Fruit fly (Drosophila melanogaster): ENCODE data around the gene Ude.

Ude gene

DNA sequence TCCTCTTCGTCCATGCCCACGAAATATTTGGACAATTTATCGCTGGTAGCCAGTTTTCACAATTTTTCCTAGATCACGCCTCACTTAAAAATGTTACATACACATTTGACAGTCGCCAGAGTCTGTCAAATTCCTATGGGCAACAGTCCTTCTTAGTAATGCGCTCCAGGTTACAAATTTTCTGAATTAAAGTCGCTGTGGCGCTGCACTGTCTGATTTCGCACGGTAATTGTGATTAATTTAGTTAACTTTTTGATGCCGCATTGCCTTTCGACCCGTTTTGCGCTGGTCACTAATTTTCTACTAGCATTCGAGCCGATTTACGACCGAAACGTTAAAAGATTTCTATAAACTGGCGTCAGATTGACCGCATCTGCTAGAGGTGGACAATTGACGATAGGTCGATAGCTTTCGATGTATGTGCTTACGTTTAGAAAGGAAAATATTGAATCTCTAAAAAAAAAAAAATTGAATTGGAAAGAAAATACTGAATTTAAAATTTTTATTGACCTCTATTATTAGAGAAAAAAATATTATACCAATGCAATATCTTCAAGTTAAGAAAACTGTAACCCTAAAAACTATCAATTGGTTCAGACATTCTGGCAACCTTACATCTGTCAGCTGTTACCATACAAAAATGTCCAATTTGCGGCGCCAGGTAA, 14.3 kb upstream of the Ude start, which contains the start of the genes lili and CG34150 (continued):
- TF ChIP-seq Atf6 (GFP tag; IDR thresholded peaks at IDR 0.05), result peak; percentile 80; the same call in 1 of the 2 replicates
- no peak for TF ChIP-seq kah (GFP tag; optimal IDR thresholded peaks at IDR 0.05)
- TF ChIP-seq pnt (GFP tag; optimal IDR thresholded peaks at IDR 0.05), result peak; percentile 3
- no peak for TF ChIP-seq CG17802 (tag; optimal IDR thresholded peaks at IDR 0.05)
- TF ChIP-seq CG7963 (GFP tag; IDR thresholded peaks at IDR 0.05; ENCODE audit: partially characterized antibody), result peak; percentile 60; the same call in 1 of the 3 replicates
- no peak for TF ChIP-seq grn (GFP tag; optimal IDR thresholded peaks at IDR 0.05)
- TF ChIP-seq BEAF-32 (GFP tag; optimal IDR thresholded peaks at IDR 0.05), result peak; percentile 83
- TF ChIP-seq mam (GFP tag; optimal IDR thresholded peaks at IDR 0.05), result peak; percentile 80
- peak; percentile 73 for TF ChIP-seq vfl (GFP tag; optimal IDR thresholded peaks at IDR 0.05)
- peak; percentile 73; the same call in 1 of the 2 replicates for TF ChIP-seq Xrp1 (GFP tag; IDR thresholded peaks at IDR 0.05)
- no peak for TF ChIP-seq exex (tag; optimal IDR thresholded peaks at IDR 0.05)
- peak; percentile 80 for TF ChIP-seq bbx (GFP tag; IDR thresholded peaks at IDR 0.05; ENCODE audit: partially characterized antibody)
- TF ChIP-seq fd3F (GFP tag; optimal IDR thresholded peaks at IDR 0.05), result peak; percentile 67
- peak; percentile 71 for TF ChIP-seq ssp (GFP tag; IDR thresholded peaks at IDR 0.05)
- no peak for TF ChIP-seq CG11695 (GFP tag; IDR thresholded peaks at IDR 0.05)
- TF ChIP-seq bowl (GFP tag; IDR thresholded peaks at IDR 0.05), result no peak
- TF ChIP-seq CG11723 (GFP tag; optimal IDR thresholded peaks at IDR 0.05), result peak; percentile 11
- TF ChIP-seq CG17186 (GFP tag; optimal IDR thresholded peaks at IDR 0.05), result peak; percentile 19
- no peak for TF ChIP-seq pfk (GFP tag; optimal IDR thresholded peaks at IDR 0.05)
- TF ChIP-seq CG8290 (GFP tag; optimal IDR thresholded peaks at IDR 0.05), result peak; percentile 90
- peak; percentile 19 to 21 for TF ChIP-seq CG8290 (tag; optimal IDR thresholded peaks at IDR 0.05)
- no peak for TF ChIP-seq CG16779 (GFP tag; IDR thresholded peaks at IDR 0.05)
- TF ChIP-seq run (tag; optimal IDR thresholded peaks at IDR 0.05), result no peak
- peak; percentile 41 for TF ChIP-seq CG1792 (GFP tag; optimal IDR thresholded peaks at IDR 0.05)
- no peak for TF ChIP-seq gce (GFP tag; IDR thresholded peaks at IDR 0.05)
- peak; percentile 65 to 66 for TF ChIP-seq Pdp1 (GFP tag; optimal IDR thresholded peaks at IDR 0.05)
- peak; percentile 62 for TF ChIP-seq Dek (tag; optimal IDR thresholded peaks at IDR 0.05)
- TF ChIP-seq sob (GFP tag; IDR thresholded peaks at IDR 0.05), result peak; percentile 86
- peak; percentile 65 for TF ChIP-seq MESR4 (GFP tag; optimal IDR thresholded peaks at IDR 0.05)
- no peak for TF ChIP-seq CG15011 (GFP tag; optimal IDR thresholded peaks at IDR 0.05)
- peak; percentile 71 for TF ChIP-seq Doc3 (GFP tag; IDR thresholded peaks at IDR 0.05; ENCODE audit: partially characterized antibody)
- TF ChIP-seq CG9609 (GFP tag; optimal IDR thresholded peaks at IDR 0.05), result peak; percentile 69
- 0 out of 2 replicates have a peak, but pooled peaks have one; percentile 18 for TF ChIP-seq ap (GFP tag; IDR thresholded peaks at IDR 0.05)
- peak; percentile 66 for TF ChIP-seq dysf (GFP tag; IDR thresholded peaks at IDR 0.05)
- TF ChIP-seq chinmo (GFP tag; IDR thresholded peaks at IDR 0.05; ENCODE audit: partially characterized antibody), result no peak
- no peak for TF ChIP-seq GATAe (GFP tag; conservative IDR thresholded peaks at IDR 0.05)
- TF ChIP-seq bigmax (GFP tag; optimal IDR thresholded peaks at IDR 0.05), result no peak
- TF ChIP-seq CG18262 (tag; optimal IDR thresholded peaks at IDR 0.05), result peak; percentile 67
- TF ChIP-seq CG12744 (GFP tag; optimal IDR thresholded peaks at IDR 0.05), result peak; percentile 72
- TF ChIP-seq CG15514 (GFP tag; optimal IDR thresholded peaks at IDR 0.05), result peak; percentile 79
- TF ChIP-seq CG10267 (tag; optimal IDR thresholded peaks at IDR 0.05), result peak; percentile 80
- peak; percentile 43 for TF ChIP-seq Atf3 (GFP tag; optimal IDR thresholded peaks at IDR 0.05)
- TF ChIP-seq CG13775 (GFP tag; optimal IDR thresholded peaks at IDR 0.05), result peak; percentile 72
- 0 out of 3 replicates have a peak, but pooled peaks have one; percentile 45 for TF ChIP-seq Mrtf (GFP tag; IDR thresholded peaks at IDR 0.05)
- peak; percentile 90 for TF ChIP-seq CG17359 (tag; optimal IDR thresholded peaks at IDR 0.05)
- peak; percentile 33; the same call in 1 of the 2 replicates for TF ChIP-seq CG5953 (GFP tag; IDR thresholded peaks at IDR 0.05)
- no peak for TF ChIP-seq usp (GFP tag; optimal IDR thresholded peaks at IDR 0.05)
- peak; percentile 56 for TF ChIP-seq Mes4 (GFP tag; optimal IDR thresholded peaks at IDR 0.05)
- peak; percentile 66 for TF ChIP-seq CG7271 (tag; optimal IDR thresholded peaks at IDR 0.05)

Data from whole organism, embryonic.